Worm (Caenorhabditis elegans) whole organism, L1 larva: ENCODE results near the gene pes-4.
"Not testable (repeated sequence)": the region's sequence is repeated elsewhere in the genome, so short reads cannot be mapped to it uniquely, and the experiment has no call there.

Experiments
- ama-1 ChIP-seq: fragments of 150-350 bp; optimal IDR thresholded peaks from 2 replicates; lab custom pipeline; 2014
- elt-3 ChIP-seq, 6 experiments: fragments of 150-350 bp in 1 of 6; sonication (generic microtip); optimal IDR thresholded peaks; 2 replicates each; lab custom pipeline; 2017 to 2018; ENCODE audit warnings: missing biosample characterization in 6 of 6, missing genetic modification characterization in 6 of 6, inconsistent platforms in 1 of 6
- fkh-10 ChIP-seq: sonication (generic microtip); optimal IDR thresholded peaks from 2 replicates; lab custom pipeline; 2017; ENCODE audit warnings: missing biosample characterization, missing genetic modification reagents, missing genetic modification characterization
- jun-1 ChIP-seq: fragments of 150-350 bp; optimal IDR thresholded peaks from 2 replicates; lab custom pipeline; 2014; ENCODE audit warnings: missing biosample characterization, missing genetic modification reagents, missing genetic modification characterization
- lin-13 ChIP-seq: fragments of 150-350 bp; optimal IDR thresholded peaks from 2 replicates; lab custom pipeline; 2014; ENCODE audit warnings: missing biosample characterization, missing genetic modification reagents, missing genetic modification characterization
- lsy-2 ChIP-seq, 2 experiments: fragments of 150-350 bp; optimal IDR thresholded peaks; 2 replicates each; lab custom pipeline; 2014; ENCODE audit warnings: missing biosample characterization in 2 of 2, missing genetic modification characterization in 2 of 2
- mab-9 ChIP-seq: fragments of 200-800 bp; sonication (Bioruptor generic); IDR thresholded peaks from 2 replicates; pipeline ENCODE4 v1.3.6; 2022; ENCODE audit warnings: missing genetic modification reagents, missing genetic modification characterization, missing compliant biosample characterization
- nhr-20 ChIP-seq: sonication (generic microtip); optimal IDR thresholded peaks from 2 replicates; lab custom pipeline; 2016; ENCODE audit warnings: mild to moderate bottlenecking, missing genetic modification characterization, missing compliant biosample characterization
- nhr-76 ChIP-seq: sonication (generic microtip); optimal IDR thresholded peaks from 2 replicates; lab custom pipeline; 2017; ENCODE audit warnings: missing biosample characterization, missing genetic modification characterization
- nhr-90 ChIP-seq: sonication (generic microtip); optimal IDR thresholded peaks from 2 replicates; lab custom pipeline; 2016; ENCODE audit warnings: mild to moderate bottlenecking, missing genetic modification characterization, missing compliant biosample characterization; ENCODE audit not compliant: poor library complexity
- swsn-7 ChIP-seq: sonication (generic microtip); optimal IDR thresholded peaks from 2 replicates; lab custom pipeline; 2016; ENCODE audit warnings: missing genetic modification characterization, missing compliant biosample characterization
- tbx-2 ChIP-seq: sonication (generic microtip); optimal IDR thresholded peaks from 2 replicates; lab custom pipeline; 2016; ENCODE audit warnings: missing genetic modification characterization, missing compliant biosample characterization
- tlp-1 ChIP-seq: fragments of 150-350 bp; optimal IDR thresholded peaks from 2 replicates; lab custom pipeline; 2014; ENCODE audit warnings: missing biosample characterization, missing genetic modification characterization
- zag-1 ChIP-seq: fragments of 150-350 bp; optimal IDR thresholded peaks from 2 replicates; lab custom pipeline; 2014; ENCODE audit warnings: missing biosample characterization, missing genetic modification characterization

DNA sequence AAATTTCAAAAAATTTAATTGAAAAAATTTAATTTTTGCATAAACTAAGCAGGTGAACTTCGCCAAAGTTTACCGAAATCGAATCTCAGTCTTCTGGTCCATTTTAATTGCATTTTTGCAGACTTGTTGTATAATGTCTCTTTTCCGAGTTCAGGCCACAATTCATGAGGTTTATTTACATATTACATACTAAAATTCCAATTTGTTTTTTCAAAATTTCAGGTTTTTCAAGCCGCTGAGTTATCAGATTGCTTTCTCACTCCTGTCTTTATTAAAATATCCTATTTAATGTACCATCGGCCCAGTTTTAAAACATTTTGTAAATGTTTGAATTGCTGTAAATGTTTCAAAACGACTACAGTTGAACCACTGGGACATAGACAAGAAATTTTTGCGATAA lies 26.4 kb upstream of the pes-4 start, which contains the start of gene fbxa-208:
- not testable (repeated sequence) for TF ChIP-seq fkh-10 (GFP tag; lab: Kevin White, UChicago); nhr-20; swsn-7 (tag; lab: Kevin White, UChicago); ama-1 (lab: Kevin White, UChicago); zag-1; elt-3 (tag; optimal IDR thresholded peaks at IDR 0.05; lab: Kevin White, UChicago); lin-13; mab-9 (GFP tag; lab: Robert Waterston, UW); tbx-2 (tag; lab: Kevin White, UChicago); lsy-2 (tag; optimal IDR thresholded peaks at IDR 0.05; lab: Kevin White, UChicago); nhr-90 (tag; lab: Kevin White, UChicago); tlp-1; nhr-76; jun-1
